Worm (Caenorhabditis elegans) whole organism, dauer: ENCODE results near the gene R07B1.6.

Source experiments
- unc-62 ChIP-seq: sonication (generic microtip); optimal IDR thresholded peaks from 2 replicates; lab custom pipeline; 2017; ENCODE audit warnings: missing biosample characterization, missing genetic modification reagents, missing genetic modification characterization

The R07B1.6 gene

ce11 chrX:9866355-9866754 is at the start of gene R07B1.6:
Gene R07B1.6 (plus strand): TSS chrX:9866655.
- TF ChIP-seq unc-62 (GFP tag; lab: Kevin White, UChicago), result no peak

DNA sequence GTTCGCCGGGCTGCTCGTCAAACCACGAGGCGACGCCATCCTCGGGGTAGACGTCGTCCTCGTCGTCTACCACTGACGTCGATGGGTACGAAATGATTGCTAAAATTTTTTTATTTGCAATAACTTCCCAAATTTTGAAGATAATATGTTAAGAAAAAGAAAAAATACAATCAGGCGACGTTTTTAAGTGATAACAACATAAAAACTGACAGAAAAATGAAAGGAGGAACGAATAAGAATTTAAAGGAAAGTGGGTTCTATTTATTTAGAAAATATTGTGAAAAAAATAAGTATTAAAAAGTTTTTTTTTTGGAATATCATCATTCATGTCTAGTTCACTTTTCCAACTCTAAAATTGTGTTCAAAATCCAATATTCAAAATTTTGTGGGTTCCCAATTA is 44.3 kb upstream of the R07B1.6 start, which contains the start of gene dpy-22:
TSS of gene dpy-22 (minus strand) at position 101 of the 400 bp plus-strand sequence.
- TF ChIP-seq unc-62 (GFP tag; lab: Kevin White, UChicago), result no peak

DNA sequence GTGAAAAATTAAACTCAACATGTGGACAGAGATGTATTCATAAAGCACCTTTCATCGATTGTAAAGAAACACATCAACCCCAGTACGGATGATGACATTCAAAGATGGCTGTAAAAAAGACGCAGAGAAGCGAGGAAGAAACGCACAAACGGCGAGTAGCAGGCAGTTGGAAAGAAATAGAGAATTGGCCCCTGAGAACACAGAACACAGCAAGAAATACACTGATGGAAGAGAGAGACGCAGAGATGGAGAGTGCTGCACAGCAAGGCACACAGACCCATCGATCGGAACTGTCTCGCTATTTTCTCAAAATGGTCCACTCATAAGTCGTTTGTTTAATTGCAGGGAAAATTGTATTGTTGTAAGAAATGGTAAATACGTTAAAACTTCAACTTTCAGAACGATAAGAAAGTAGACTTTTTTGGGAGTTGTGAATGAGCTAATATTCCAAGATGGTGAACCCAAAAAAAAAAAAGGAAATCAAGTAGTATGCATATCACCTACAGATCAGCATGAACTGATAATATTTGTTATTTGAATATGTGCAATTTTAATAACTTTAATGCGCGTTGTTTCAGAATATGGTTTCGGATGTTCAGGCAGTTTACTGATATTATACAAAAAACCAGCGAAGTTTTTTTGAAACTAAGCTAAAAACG is 43.7 kb upstream of the R07B1.6 start:
- TF ChIP-seq unc-62 (GFP tag; lab: Kevin White, UChicago), result no peak

ce11 chrX:9831215-9831614 is 35.2 kb upstream of the R07B1.6 start, which contains the start of gene rrc-1:
Gene rrc-1 (minus strand): TSS chrX:9831288.
- no peak for TF ChIP-seq unc-62 (GFP tag; lab: Kevin White, UChicago)

ce11 chrX:9832370-9832769 is 34.1 kb upstream of the R07B1.6 start:
- no peak for TF ChIP-seq unc-62 (GFP tag; lab: Kevin White, UChicago)

ce11 chrX:9837989-9838541 is 28.4 kb upstream of the R07B1.6 start, which contains the start of gene ipla-2:
Gene ipla-2 (minus strand): TSS chrX:9838039.
- TF ChIP-seq unc-62 (GFP tag; lab: Kevin White, UChicago), result no peak

DNA sequence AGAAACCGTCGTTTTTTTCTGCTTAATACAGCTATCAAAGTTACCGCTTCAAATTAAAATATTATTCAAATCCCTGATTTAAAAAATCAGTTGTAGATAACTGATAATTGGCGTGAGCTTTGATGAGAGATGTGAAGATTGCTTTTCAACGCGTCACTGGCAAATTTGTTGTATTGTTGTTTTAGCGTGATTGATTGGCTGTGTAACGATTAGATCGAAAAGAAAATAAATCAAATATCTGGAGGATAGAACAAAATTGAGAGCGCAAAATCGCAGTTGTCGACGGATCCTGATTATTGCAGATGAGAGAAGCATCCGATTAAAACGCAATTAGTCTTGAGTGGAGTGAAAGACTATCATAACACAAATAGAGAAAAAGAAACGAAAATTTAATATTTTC is 25.6 kb upstream of the R07B1.6 start:
- TF ChIP-seq unc-62 (GFP tag; lab: Kevin White, UChicago), result no peak

- TF ChIP-seq unc-62 (GFP tag; lab: Kevin White, UChicago), result no peak
These were observed 24.4 kb upstream of the R07B1.6 start for ce11 chrX:9842102-9842501.

DNA sequence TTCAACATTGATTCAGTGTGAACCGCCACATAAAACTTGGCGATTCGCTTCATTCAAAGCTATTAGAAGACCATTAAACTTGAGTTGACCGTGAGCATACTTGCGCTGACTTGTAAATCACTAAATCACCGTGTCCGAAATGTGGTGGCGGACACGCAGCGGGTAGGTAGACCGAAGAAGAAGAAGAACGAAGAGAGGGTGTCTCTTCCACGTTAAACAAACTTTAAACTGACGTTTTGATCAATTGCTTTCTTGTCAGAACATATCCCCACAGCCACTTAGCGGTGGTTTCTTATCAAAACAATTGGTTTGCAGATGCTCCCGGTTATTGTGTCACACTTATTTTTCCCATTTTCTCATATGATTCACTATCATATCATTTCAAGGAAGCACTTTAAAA is 22.9 kb upstream of the R07B1.6 start:
- no peak for TF ChIP-seq unc-62 (GFP tag; lab: Kevin White, UChicago)

DNA sequence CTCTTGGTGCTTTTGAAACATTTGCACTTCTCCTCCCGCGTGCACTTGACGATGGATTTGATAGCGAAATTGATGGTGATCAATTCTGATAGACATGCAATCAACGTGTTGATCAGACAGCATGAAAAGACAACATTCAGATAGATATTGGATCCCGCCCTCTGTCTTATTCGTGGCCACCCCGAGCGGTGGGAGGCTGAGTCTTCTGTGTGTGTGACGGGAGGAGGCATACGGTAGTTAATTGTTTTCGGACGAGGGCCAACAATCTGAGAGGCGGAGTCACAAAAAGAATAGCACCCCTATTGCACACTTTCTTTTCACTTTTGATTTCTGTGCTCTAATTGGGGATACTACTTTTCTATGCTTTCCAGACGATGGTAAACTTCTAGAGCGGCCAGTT is 20.5 kb upstream of the R07B1.6 start:
- no peak for TF ChIP-seq unc-62 (GFP tag; lab: Kevin White, UChicago)

- TF ChIP-seq unc-62 (GFP tag; lab: Kevin White, UChicago), result no peak
These were observed 19.5 kb upstream of the R07B1.6 start, which contains the start of gene vab-15 for ce11 chrX:9846975-9847374. Gene vab-15 (plus strand): TSS chrX:9847275.

ce11 chrX:9848214-9848789 is 18.2 kb upstream of the R07B1.6 start:
- TF ChIP-seq unc-62 (GFP tag; lab: Kevin White, UChicago), result no peak

DNA sequence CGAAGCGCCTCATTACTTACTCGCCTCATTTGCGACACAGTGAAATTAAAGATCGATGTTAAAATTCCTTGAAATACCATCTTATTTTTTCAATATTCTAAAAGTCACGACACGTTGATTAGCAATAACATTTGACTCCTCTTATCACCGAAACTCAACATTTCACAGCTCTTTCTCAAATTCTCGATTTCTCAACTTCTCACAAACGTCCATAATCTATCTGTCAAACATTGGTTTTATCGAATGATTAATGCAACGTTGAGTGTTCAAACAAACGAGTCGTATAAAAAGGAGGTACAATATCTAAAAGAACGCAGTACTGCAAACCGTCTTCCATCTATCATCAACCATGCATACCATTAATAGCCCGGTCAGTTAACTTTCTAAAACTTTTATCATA is 16.2 kb upstream of the R07B1.6 start, which contains the start of gene lec-8:
TSS of gene lec-8 (plus strand) at position 314 of the 400 bp plus-strand sequence.
- TF ChIP-seq unc-62 (GFP tag; lab: Kevin White, UChicago), result no peak

DNA sequence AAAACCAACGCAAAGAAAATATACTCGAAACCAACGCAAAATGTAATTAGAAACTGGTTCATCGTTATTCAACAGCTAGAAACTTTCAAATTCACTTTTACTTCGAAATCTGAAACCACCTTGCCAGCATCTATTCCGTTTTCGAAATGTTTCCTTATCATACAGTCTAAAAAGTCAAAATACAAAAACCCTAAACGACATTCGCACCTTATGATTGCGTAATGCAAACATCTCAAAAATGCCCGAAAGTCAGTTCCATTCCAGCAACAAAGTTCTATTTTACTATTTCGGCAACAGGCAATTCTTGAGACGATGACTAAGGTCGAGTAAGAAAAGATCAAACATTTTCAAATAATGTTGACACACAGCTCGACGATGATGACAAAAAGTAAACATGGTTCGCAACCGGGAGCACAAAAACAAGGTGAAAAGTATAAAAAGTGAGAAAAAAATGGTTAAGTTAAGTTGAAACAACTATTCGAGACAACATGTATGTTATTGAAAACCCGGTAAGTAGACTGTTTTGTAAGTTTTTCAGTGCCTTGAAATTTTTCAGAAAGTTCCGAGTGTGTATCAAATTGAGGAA is 14.6 kb upstream of the R07B1.6 start, which contains the start of gene lec-7:
TSS of gene lec-7 (plus strand) at position 297 of the 586 bp plus-strand sequence.
- TF ChIP-seq unc-62 (GFP tag; lab: Kevin White, UChicago), result no peak

DNA sequence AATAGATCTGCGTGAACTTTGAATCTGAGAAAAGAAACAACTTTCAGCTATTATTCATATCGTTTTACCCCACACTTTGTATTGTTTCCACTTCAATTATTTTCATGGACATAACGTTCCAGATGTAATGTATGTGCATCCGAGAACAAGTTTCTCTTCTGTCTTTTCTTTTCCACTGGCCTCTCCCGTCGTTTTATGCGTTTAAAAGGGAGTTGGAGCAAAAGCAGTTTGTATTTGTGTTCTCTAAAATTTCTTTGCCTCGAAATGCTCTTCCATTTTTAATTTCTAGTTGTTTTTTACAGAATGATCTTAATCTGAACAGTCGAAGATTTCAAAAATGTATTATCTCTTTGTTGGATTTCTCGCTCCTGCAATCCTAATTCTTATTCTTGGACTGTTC is 9.8 kb upstream of the R07B1.6 start, which contains the start of gene R07B1.11:
TSS of gene R07B1.11 (plus strand) at position 301 of the 400 bp plus-strand sequence.
- TF ChIP-seq unc-62 (GFP tag; lab: Kevin White, UChicago), result no peak

ce11 chrX:9858069-9858468 is 8.4 kb upstream of the R07B1.6 start, which contains the start of gene scav-5:
Gene scav-5 (plus strand): TSS chrX:9858365.
- no peak for TF ChIP-seq unc-62 (GFP tag; lab: Kevin White, UChicago)
